Worm (Caenorhabditis elegans) whole organism, early embryonic: ENCODE measurements around the gene Y110A2AL.1.

Experiments
- aly-1 ChIP-seq: sonication (generic microtip); optimal IDR thresholded peaks from 2 replicates; lab custom pipeline; 2016; ENCODE audit warnings: missing genetic modification characterization, missing compliant biosample characterization
- ets-7 ChIP-seq: sonication (generic microtip); optimal IDR thresholded peaks from 2 replicates; lab custom pipeline; 2016; ENCODE audit warnings: missing genotype, missing genetic modification characterization, missing compliant biosample characterization
- pes-1 ChIP-seq: fragments of 200-800 bp; sonication (Bioruptor generic); IDR thresholded peaks from 2 replicates; pipeline ENCODE4 v1.3.6; 2022; ENCODE audit warnings: missing genetic modification reagents, missing genetic modification characterization, missing compliant biosample characterization
- scrt-1 ChIP-seq: fragments of 200-800 bp; sonication (Bioruptor generic); IDR thresholded peaks from 2 replicates; pipeline ENCODE4 v1.3.6; 2022; ENCODE audit warnings: missing genetic modification characterization, missing compliant biosample characterization
- tra-4 ChIP-seq: sonication (generic microtip); optimal IDR thresholded peaks from 2 replicates; lab custom pipeline; 2017; ENCODE audit warnings: missing genetic modification characterization, missing compliant biosample characterization

- TF ChIP-seq ets-7 (tag; lab: Kevin White, UChicago) (no peak), tra-4 (tag; lab: Kevin White, UChicago) (no peak), scrt-1 (GFP tag; lab: Robert Waterston, UW) (no peak), pes-1 (no peak), aly-1 (tag; lab: Kevin White, UChicago) (no peak)
Measured at ce11 chrII:2862557-2863035, 12.3 kb upstream of the Y110A2AL.1 start.
